Fruit fly (Drosophila melanogaster): ENCODE data around the gene CG18754.

CG18754 gene

dm6 chr3R:23646183-23646582 is 37.7 kb upstream of the CG18754 start (continued):
- TF ChIP-seq luna (GFP tag; optimal IDR thresholded peaks at IDR 0.05), result no peak
- TF ChIP-seq CG11560 (tag; IDR thresholded peaks at IDR 0.05), result no peak
- no peak for TF ChIP-seq bigmax (GFP tag; optimal IDR thresholded peaks at IDR 0.05)
- peak; percentile 44 for TF ChIP-seq CG13775 (GFP tag; optimal IDR thresholded peaks at IDR 0.05)
- no peak for TF ChIP-seq pita (GFP tag; optimal IDR thresholded peaks at IDR 0.05)
- TF ChIP-seq Ets97D (GFP tag; optimal IDR thresholded peaks at IDR 0.05), result peak; percentile 29
- peak; percentile 5 for TF ChIP-seq CG7987 (GFP tag; optimal IDR thresholded peaks at IDR 0.05)
- TF ChIP-seq CG12659 (GFP tag; optimal IDR thresholded peaks at IDR 0.05), result peak; percentile 54
- TF ChIP-seq CG12299 (tag; optimal IDR thresholded peaks at IDR 0.05), result no peak
- TF ChIP-seq pho (GFP tag; optimal IDR thresholded peaks at IDR 0.05), result peak; percentile 49
- TF ChIP-seq Bgb (GFP tag; IDR thresholded peaks at IDR 0.05; ENCODE audit: partially characterized antibody), result no peak
- TF ChIP-seq odd (GFP tag; optimal IDR thresholded peaks at IDR 0.05), result peak; percentile 69
- peak; percentile 89 for TF ChIP-seq vvl (GFP tag; IDR thresholded peaks at IDR 0.05)
- TF ChIP-seq wor (GFP tag; IDR thresholded peaks at IDR 0.05), result peak; percentile 63
- TF ChIP-seq HLH3B (GFP tag; IDR thresholded peaks at IDR 0.05), result peak; percentile 79
- TF ChIP-seq CG11398 (GFP tag; optimal IDR thresholded peaks at IDR 0.05), result peak; percentile 48
- no peak for TF ChIP-seq p53 (GFP tag; optimal IDR thresholded peaks at IDR 0.05)
- peak; percentile 44 for TF ChIP-seq kah (GFP tag; optimal IDR thresholded peaks at IDR 0.05)
- peak; percentile 38 for TF ChIP-seq Side (GFP tag; optimal IDR thresholded peaks at IDR 0.05)
- TF ChIP-seq PHDP (tag; optimal IDR thresholded peaks at IDR 0.05), result peak; percentile 69
- TF ChIP-seq chinmo (GFP tag; IDR thresholded peaks at IDR 0.05; ENCODE audit: partially characterized antibody), result no peak
- TF ChIP-seq CG16815 (GFP tag; optimal IDR thresholded peaks at IDR 0.05), result peak; percentile 45
- peak; percentile 2 for TF ChIP-seq fu2 (GFP tag; optimal IDR thresholded peaks at IDR 0.05)
- no peak for TF ChIP-seq prd (optimal IDR thresholded peaks at IDR 0.05)
- TF ChIP-seq prd (GFP tag; IDR thresholded peaks at IDR 0.05), result peak; percentile 84
- no peak for TF ChIP-seq CG17912 (GFP tag; optimal IDR thresholded peaks at IDR 0.05)
- TF ChIP-seq Jarid2 (GFP tag; optimal IDR thresholded peaks at IDR 0.05), result no peak
- peak; percentile 44 for TF ChIP-seq CG1233 (GFP tag; optimal IDR thresholded peaks at IDR 0.05)
- TF ChIP-seq tap (tag; optimal IDR thresholded peaks at IDR 0.05), result peak; percentile 73
- TF ChIP-seq CG10147 (GFP tag; optimal IDR thresholded peaks at IDR 0.05), result peak; percentile 31
- peak; percentile 65 for TF ChIP-seq CG14014 (GFP tag; IDR thresholded peaks at IDR 0.05)
- no peak for TF ChIP-seq sima (GFP tag; optimal IDR thresholded peaks at IDR 0.05)
- no peak for TF ChIP-seq CG13287 (GFP tag; IDR thresholded peaks at IDR 0.05; ENCODE audit: partially characterized antibody)
- no peak for TF ChIP-seq CG9797 (GFP tag; optimal IDR thresholded peaks at IDR 0.05)
- no peak for TF ChIP-seq schlank (tag; optimal IDR thresholded peaks at IDR 0.05)
- TF ChIP-seq CG5953 (GFP tag; IDR thresholded peaks at IDR 0.05), result peak; percentile 88
- TF ChIP-seq CG4424 (GFP tag; optimal IDR thresholded peaks at IDR 0.05), result peak; percentile 80
- peak; percentile 23 for TF ChIP-seq CG10274 (GFP tag; optimal IDR thresholded peaks at IDR 0.05)
- TF ChIP-seq seq (GFP tag; IDR thresholded peaks at IDR 0.05), result peak; percentile 57
- TF ChIP-seq gsb (GFP tag; IDR thresholded peaks at IDR 0.05), result no peak
- peak; percentile 65 for TF ChIP-seq CG1024 (GFP tag; IDR thresholded peaks at IDR 0.05)
- no peak for TF ChIP-seq kni (GFP tag; optimal IDR thresholded peaks at IDR 0.05)
- peak; percentile 81 for TF ChIP-seq so (GFP tag; IDR thresholded peaks at IDR 0.05)
- TF ChIP-seq CG4328 (GFP tag; optimal IDR thresholded peaks at IDR 0.05), result no peak
- TF ChIP-seq CG30403 (GFP tag; optimal IDR thresholded peaks at IDR 0.05), result peak; percentile 72
- no peak for TF ChIP-seq Doc2 (GFP tag; IDR thresholded peaks at IDR 0.05)
- no peak for TF ChIP-seq Dek (tag; optimal IDR thresholded peaks at IDR 0.05)
- TF ChIP-seq Elba2 (GFP tag; optimal IDR thresholded peaks at IDR 0.05), result no peak
- TF ChIP-seq CG2678 (tag; optimal IDR thresholded peaks at IDR 0.05), result peak; percentile 75
- TF ChIP-seq ftz-f1 (GFP tag; optimal IDR thresholded peaks at IDR 0.05), result no peak
- TF ChIP-seq CG8089 (GFP tag; optimal IDR thresholded peaks at IDR 0.05), result peak; percentile 61
- no peak for TF ChIP-seq tna (GFP tag; IDR thresholded peaks at IDR 0.05; ENCODE audit: partially characterized antibody)
